Worm (Caenorhabditis elegans): ENCODE measurements around the gene Y69A2AR.25.

- TF ChIP-seq him-1 (tag; optimal IDR thresholded peaks at IDR 0.05) (peak; percentile 37), dao-5 (tag; optimal IDR thresholded peaks at IDR 0.05) (no peak), W03F9.2 (tag; optimal IDR thresholded peaks at IDR 0.05) (peak; percentile 50)
Measured at ce11 chrIV:2599634-2600033, 31.5 kb upstream of the Y69A2AR.25 start.
